Worm (Caenorhabditis elegans): ENCODE measurements around the gene C04C11.1.
A peak's percentile ranks its signal among the peaks of the same experiment; 100 is the strongest.
"Not testable (repeated sequence)": the region's sequence is repeated elsewhere in the genome, so short reads cannot be mapped to it uniquely, and the experiment has no call there.

Gene C04C11.1

ce11 chrX:14020290-14020689 lies at the start of gene C04C11.1:
Gene C04C11.1, plus strand, starts transcription at chrX:14020590.
- TF ChIP-seq nhr-237 (tag; optimal IDR thresholded peaks at IDR 0.05) = no peak
- TF ChIP-seq ceh-82 (tag; optimal IDR thresholded peaks at IDR 0.05) = no peak
- TF ChIP-seq dmd-4 (tag; optimal IDR thresholded peaks at IDR 0.05) = no peak
- no peak for TF ChIP-seq Y55F3AM.14 (GFP tag; optimal IDR thresholded peaks at IDR 0.05)
- TF ChIP-seq nhr-6 (tag; optimal IDR thresholded peaks at IDR 0.05) = no peak
- no peak for TF ChIP-seq elt-1 (tag; optimal IDR thresholded peaks at IDR 0.05)
- no peak for TF ChIP-seq sma-9 (GFP tag; optimal IDR thresholded peaks at IDR 0.05)
- no peak for TF ChIP-seq sma-9 (tag; optimal IDR thresholded peaks at IDR 0.05)
- TF ChIP-seq crh-2 (tag; optimal IDR thresholded peaks at IDR 0.05) = no peak
- TF ChIP-seq R02D3.7 (tag; optimal IDR thresholded peaks at IDR 0.05) = no peak
- TF ChIP-seq gmeb-1 (tag; optimal IDR thresholded peaks at IDR 0.05) = no peak
- no peak for TF ChIP-seq zag-1 (tag; optimal IDR thresholded peaks at IDR 0.05)

- peak; percentile 7 for TF ChIP-seq sma-9 (GFP tag; optimal IDR thresholded peaks at IDR 0.05)
- TF ChIP-seq sma-9 (tag; optimal IDR thresholded peaks at IDR 0.05) = not testable (repeated sequence)
These were observed 47.3 kb upstream of the C04C11.1 start for ce11 chrX:13973086-13973485.

- no peak for TF ChIP-seq dmd-4 (tag; optimal IDR thresholded peaks at IDR 0.05)
- peak; percentile 31 for TF ChIP-seq lin-11 (tag; optimal IDR thresholded peaks at IDR 0.05)
- TF ChIP-seq snpc-4 (tag; optimal IDR thresholded peaks at IDR 0.05) = no peak
- TF ChIP-seq ztf-4 (tag; optimal IDR thresholded peaks at IDR 0.05) = no peak
- TF ChIP-seq ztf-11 (tag; optimal IDR thresholded peaks at IDR 0.05) = no peak
- no peak for TF ChIP-seq ZK546.5 (tag; optimal IDR thresholded peaks at IDR 0.05)
- TF ChIP-seq ztf-1 (GFP tag; conservative IDR thresholded peaks at IDR 0.05) = no peak
- peak; percentile 65 for TF ChIP-seq unc-55 (GFP tag; optimal IDR thresholded peaks at IDR 0.05)
- TF ChIP-seq blmp-1 (tag; optimal IDR thresholded peaks at IDR 0.05; ENCODE audit: insufficient read depth) = no peak
- peak; percentile 20 for TF ChIP-seq crh-2 (tag; optimal IDR thresholded peaks at IDR 0.05)
- TF ChIP-seq elt-1 (tag; optimal IDR thresholded peaks at IDR 0.05) = no peak
- no peak for TF ChIP-seq ceh-16 (tag; optimal IDR thresholded peaks at IDR 0.05)
- peak; percentile 48 for TF ChIP-seq Y55F3AM.14 (GFP tag; optimal IDR thresholded peaks at IDR 0.05)
- no peak for TF ChIP-seq nhr-23 (tag; optimal IDR thresholded peaks at IDR 0.05)
- peak; percentile 43 for TF ChIP-seq mab-5 (tag; optimal IDR thresholded peaks at IDR 0.05)
- peak; percentile 57 for TF ChIP-seq C34F6.9 (tag; optimal IDR thresholded peaks at IDR 0.05)
- TF ChIP-seq ama-1 (optimal IDR thresholded peaks at IDR 0.05) = no peak
- TF ChIP-seq nhr-10 (tag; optimal IDR thresholded peaks at IDR 0.05) = no peak
- no peak for TF ChIP-seq zag-1 (tag; optimal IDR thresholded peaks at IDR 0.05)
- TF ChIP-seq sem-4 (tag; optimal IDR thresholded peaks at IDR 0.05) = peak; percentile 19
- TF ChIP-seq nhr-21 (tag; optimal IDR thresholded peaks at IDR 0.05) = no peak
- TF ChIP-seq alr-1 (tag; optimal IDR thresholded peaks at IDR 0.05) = no peak
- peak; percentile 16 for TF ChIP-seq fos-1 (tag; optimal IDR thresholded peaks at IDR 0.05)
- no peak for TF ChIP-seq aly-2 (tag; optimal IDR thresholded peaks at IDR 0.05)
- TF ChIP-seq sma-9 (GFP tag; optimal IDR thresholded peaks at IDR 0.05) = peak; percentile 56
- TF ChIP-seq sma-9 (tag; optimal IDR thresholded peaks at IDR 0.05) = no peak
- no peak for TF ChIP-seq ceh-82 (tag; optimal IDR thresholded peaks at IDR 0.05)
- TF ChIP-seq mbf-1 (tag; optimal IDR thresholded peaks at IDR 0.05) = no peak
- TF ChIP-seq egl-27 (tag; optimal IDR thresholded peaks at IDR 0.05) = no peak
- TF ChIP-seq elt-3 (tag; optimal IDR thresholded peaks at IDR 0.05) = no peak
- peak; percentile 68 for TF ChIP-seq F13H6.1 (tag; optimal IDR thresholded peaks at IDR 0.05)
- no peak for TF ChIP-seq unc-62 (GFP tag; optimal IDR thresholded peaks at IDR 0.05)
- no peak for TF ChIP-seq sma-3 (GFP tag; optimal IDR thresholded peaks at IDR 0.05)
- no peak for TF ChIP-seq nhr-12 (tag; optimal IDR thresholded peaks at IDR 0.05)
- TF ChIP-seq R02D3.7 (tag; optimal IDR thresholded peaks at IDR 0.05) = no peak
- peak in 1 of 2 experiments; percentile 11 for TF ChIP-seq mdl-1 (tag; optimal IDR thresholded peaks at IDR 0.05)
- TF ChIP-seq gmeb-1 (tag; optimal IDR thresholded peaks at IDR 0.05) = no peak
- TF ChIP-seq unc-39 (tag; optimal IDR thresholded peaks at IDR 0.05) = no peak
- no peak for TF ChIP-seq peb-1 (tag; optimal IDR thresholded peaks at IDR 0.05)
- TF ChIP-seq skn-1 (tag; optimal IDR thresholded peaks at IDR 0.05) = no peak
- no peak for TF ChIP-seq nhr-77 (tag; optimal IDR thresholded peaks at IDR 0.05)
- no peak for TF ChIP-seq nhr-25 (tag; optimal IDR thresholded peaks at IDR 0.05)
- no peak for TF ChIP-seq nhr-237 (tag; optimal IDR thresholded peaks at IDR 0.05)
- TF ChIP-seq nhr-129 (tag; optimal IDR thresholded peaks at IDR 0.05) = peak; percentile 63
- no peak for TF ChIP-seq nhr-6 (tag; optimal IDR thresholded peaks at IDR 0.05)
- TF ChIP-seq nhr-11 (tag; optimal IDR thresholded peaks at IDR 0.05) = no peak
- peak in 1 of 2 experiments; percentile 51 for TF ChIP-seq lsy-2 (tag; optimal IDR thresholded peaks at IDR 0.05)
- no peak for TF ChIP-seq lin-13 (GFP tag; optimal IDR thresholded peaks at IDR 0.05)
- TF ChIP-seq lin-39 (tag; optimal IDR thresholded peaks at IDR 0.05) = no peak
These were observed 46.6 kb upstream of the C04C11.1 start for ce11 chrX:13973769-13974168.
